Worm (Caenorhabditis elegans): ENCODE data around the gene F19G12.8.

DNA sequence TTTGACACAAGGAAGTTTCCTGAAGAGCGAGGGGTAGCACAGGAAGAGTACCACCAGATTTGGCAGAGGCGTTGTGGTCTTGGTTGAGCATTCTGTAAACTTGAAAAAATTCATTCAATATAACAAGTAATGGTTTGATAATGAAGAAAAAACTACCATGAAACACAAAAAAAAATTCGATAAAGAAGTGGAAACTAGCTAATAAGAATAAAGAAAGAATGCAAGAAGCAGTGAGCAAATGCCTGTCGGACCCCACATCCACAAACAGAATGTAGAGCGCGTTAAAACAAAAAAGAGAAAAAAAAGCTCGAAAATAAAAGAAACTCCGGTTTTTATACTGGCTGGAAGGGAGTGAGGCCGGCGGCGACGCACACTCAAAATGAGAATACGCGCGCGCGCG, 19.6 kb upstream of the F19G12.8 start, which contains the start of gene H39E20.1:
- TF ChIP-seq unc-62 (GFP tag; optimal IDR thresholded peaks at IDR 0.05) (no peak), sdz-38 (tag; optimal IDR thresholded peaks at IDR 0.05) (no peak), Y67H2A.10 (GFP tag; conservative IDR thresholded peaks at IDR 0.05) (no peak), Y79H2A.3 (GFP tag; conservative IDR thresholded peaks at IDR 0.05) (no peak), lin-40 (tag; optimal IDR thresholded peaks at IDR 0.05) (no peak), snpc-4 (GFP tag; optimal IDR thresholded peaks at IDR 0.05) (no peak), snpc-4 (tag; optimal IDR thresholded peaks at IDR 0.05) (no peak), T07F8.4 (tag; optimal IDR thresholded peaks at IDR 0.05) (no peak), sea-2 (GFP tag; IDR thresholded peaks at IDR 0.05) (no peak), ztf-26 (tag; optimal IDR thresholded peaks at IDR 0.05) (no peak), nfya-1 (tag; optimal IDR thresholded peaks at IDR 0.05; ENCODE audit: borderline replicate concordance, insufficient read depth) (no peak), ztf-6 (GFP tag; IDR thresholded peaks at IDR 0.05) (no peak), Y53G8AR.9 (GFP tag; conservative IDR thresholded peaks at IDR 0.05) (no peak), him-1 (tag; optimal IDR thresholded peaks at IDR 0.05) (no peak)

Measured in whole organism, young adult.